Fruit fly (Drosophila melanogaster) whole organism, prepupa: ENCODE results near the gene slmo.

ENCODE experiments used
- CG10669 ChIP-seq: fragments of 200-800 bp; sonication (Bioruptor generic); optimal IDR thresholded peaks from 3 replicates; lab custom pipeline; 2018; ENCODE audit warnings: missing biosample characterization, mild to moderate bottlenecking, missing genetic modification characterization, moderate library complexity
- CG11762 ChIP-seq: fragments of 200-800 bp; sonication (Bioruptor generic); optimal IDR thresholded peaks from 3 replicates; lab custom pipeline; 2016; ENCODE audit warnings: missing biosample characterization, missing genetic modification characterization; ENCODE audit not compliant: insufficient read depth
- CG6792 ChIP-seq: fragments of 200-800 bp; sonication (Bioruptor generic); optimal IDR thresholded peaks from 3 replicates; lab custom pipeline; 2016; ENCODE audit warnings: missing biosample characterization, missing genetic modification characterization
- CG9139 ChIP-seq: fragments of 200-800 bp; sonication (Bioruptor generic); optimal IDR thresholded peaks from 3 replicates; lab custom pipeline; 2017; ENCODE audit warnings: missing biosample characterization, mild to moderate bottlenecking, missing genetic modification characterization
- Eip75B ChIP-seq: fragments of 200-800 bp; sonication (Bioruptor generic); optimal IDR thresholded peaks from 3 replicates; lab custom pipeline; 2016; ENCODE audit warnings: missing biosample characterization, missing genetic modification characterization
- Gug ChIP-seq: fragments of 200-800 bp; sonication (Bioruptor generic); IDR thresholded peaks from 2 replicates; pipeline ENCODE4 v1.3.6; 2022; ENCODE audit warnings: missing biosample characterization, missing genetic modification characterization
- eg ChIP-seq: fragments of 200-800 bp; sonication (Bioruptor generic); IDR thresholded peaks from 3 replicates; pipeline ENCODE4 v1.3.6; 2022; ENCODE audit warnings: missing biosample characterization, missing genetic modification characterization
- vri ChIP-seq: fragments of 200-800 bp; sonication (Bioruptor generic); optimal IDR thresholded peaks from 3 replicates; lab custom pipeline; 2016; ENCODE audit warnings: missing biosample characterization, mild to moderate bottlenecking, missing genetic modification characterization

The slmo gene

dm6 chr2L:5997609-5998229 lies 50.8 kb downstream of the slmo start (continued):
- TF ChIP-seq CG6792 (no peak), CG11762 (GFP tag; lab: Kevin White, UChicago) (no peak), CG10669 (peak; percentile 39), Eip75B (GFP tag; lab: Kevin White, UChicago) (no peak), vri (GFP tag; lab: Kevin White, UChicago) (no peak), CG9139 (GFP tag; lab: Kevin White, UChicago) (peak; percentile 57), eg (no peak), Gug (GFP tag; lab: Robert Waterston, UW) (no peak)
